Fruit fly (Drosophila melanogaster) whole organism, prepupa: ENCODE data around the gene CG11523.

ENCODE experiments used
- CG15336 ChIP-seq: fragments of 200-800 bp; sonication (Bioruptor generic); IDR thresholded peaks from 2 replicates; pipeline ENCODE4 v1.3.6; 2022; ENCODE audit warnings: missing biosample characterization, missing genetic modification characterization
- Eip78C ChIP-seq: fragments of 200-800 bp; sonication (Bioruptor generic); peaks from one replicate; lab custom pipeline; 2016; ENCODE audit warnings: missing biosample characterization, missing genetic modification characterization
- svp ChIP-seq: fragments of 200-800 bp; sonication (Bioruptor generic); peaks from one replicate; lab custom pipeline; 2016; ENCODE audit warnings: missing biosample characterization, missing genetic modification characterization

CG11523 gene

dm6 chr3L:22223071-22223470 lies 43.4 kb downstream of the CG11523 start:
- TF ChIP-seq CG15336 (no peak), Eip78C (GFP tag; lab: Kevin White, UChicago) (peak; percentile 24), svp (GFP tag; lab: Kevin White, UChicago) (peak; percentile 6)
